Worm (Caenorhabditis elegans): Measurements from ENCODE around the gene K08D8.6.

K08D8.6 gene

ce11 chrIV:12890445-12890844 lies at the start of gene K08D8.6:
Gene K08D8.6, minus strand, starts transcription at chrIV:12890508.
- TF ChIP-seq unc-62 (GFP tag; optimal IDR thresholded peaks at IDR 0.05), result no peak

- TF ChIP-seq unc-62 (GFP tag; optimal IDR thresholded peaks at IDR 0.05), result no peak
Observed at ce11 chrIV:12936221-12936776, 46.0 kb upstream of the K08D8.6 start, which contains the start of the genes cld-1 and dod-21. Gene cld-1, minus strand, starts transcription at chrIV:12936271. Gene dod-21, plus strand, starts transcription at chrIV:12936738.

- no peak for TF ChIP-seq unc-62 (GFP tag; optimal IDR thresholded peaks at IDR 0.05)
Observed at ce11 chrIV:12926639-12927038, 36.3 kb upstream of the K08D8.6 start, which contains the start of gene srlf-5. Gene srlf-5, minus strand, starts transcription at chrIV:12926739.

ce11 chrIV:12924332-12924731 lies 34.0 kb upstream of the K08D8.6 start, which contains the start of gene srlf-4:
Gene srlf-4, minus strand, starts transcription at chrIV:12924432.
- no peak for TF ChIP-seq unc-62 (GFP tag; optimal IDR thresholded peaks at IDR 0.05)

ce11 chrIV:12921027-12921426 lies 30.7 kb upstream of the K08D8.6 start, which contains the start of gene C32H11.4:
Gene C32H11.4, plus strand, starts transcription at chrIV:12921264.
- no peak for TF ChIP-seq unc-62 (GFP tag; optimal IDR thresholded peaks at IDR 0.05)

ce11 chrIV:12920553-12920952 lies 30.2 kb upstream of the K08D8.6 start:
- TF ChIP-seq unc-62 (GFP tag; optimal IDR thresholded peaks at IDR 0.05), result no peak

- TF ChIP-seq unc-62 (GFP tag; optimal IDR thresholded peaks at IDR 0.05), result no peak
Observed at ce11 chrIV:12918256-12918655, 27.9 kb upstream of the K08D8.6 start, which contains the start of gene C32H11.3. Gene C32H11.3, plus strand, starts transcription at chrIV:12918556.

ce11 chrIV:12915479-12915878 lies 25.2 kb upstream of the K08D8.6 start, which contains the start of gene srz-15:
Gene srz-15, plus strand, starts transcription at chrIV:12915779.
- TF ChIP-seq unc-62 (GFP tag; optimal IDR thresholded peaks at IDR 0.05), result no peak

ce11 chrIV:12914532-12915019 lies 24.3 kb upstream of the K08D8.6 start, which contains the start of gene irg-6:
Gene irg-6, minus strand, starts transcription at chrIV:12914969.
- no peak for TF ChIP-seq unc-62 (GFP tag; optimal IDR thresholded peaks at IDR 0.05)

ce11 chrIV:12911990-12912389 lies 21.7 kb upstream of the K08D8.6 start, which contains the start of gene K08D8.5:
Gene K08D8.5, minus strand, starts transcription at chrIV:12912129.
- TF ChIP-seq unc-62 (GFP tag; optimal IDR thresholded peaks at IDR 0.05), result no peak

- no peak for TF ChIP-seq unc-62 (GFP tag; optimal IDR thresholded peaks at IDR 0.05)
Observed at ce11 chrIV:12909871-12910270, 19.6 kb upstream of the K08D8.6 start, which contains the start of gene K08D8.4. Gene K08D8.4, minus strand, starts transcription at chrIV:12909998.

- TF ChIP-seq unc-62 (GFP tag; optimal IDR thresholded peaks at IDR 0.05), result no peak
Observed at ce11 chrIV:12906529-12906928, 16.2 kb upstream of the K08D8.6 start, which contains the start of gene K08D8.3. Gene K08D8.3, minus strand, starts transcription at chrIV:12906659.

ce11 chrIV:12903687-12904086 lies 13.4 kb upstream of the K08D8.6 start:
- TF ChIP-seq unc-62 (GFP tag; optimal IDR thresholded peaks at IDR 0.05), result no peak

- TF ChIP-seq unc-62 (GFP tag; optimal IDR thresholded peaks at IDR 0.05), result no peak
Observed at ce11 chrIV:12902430-12903110, 12.3 kb upstream of the K08D8.6 start, which contains the start of gene K08D8.2. Gene K08D8.2, plus strand, starts transcription at chrIV:12903060.

ce11 chrIV:12901602-12902001 lies 11.3 kb upstream of the K08D8.6 start:
- no peak for TF ChIP-seq unc-62 (GFP tag; optimal IDR thresholded peaks at IDR 0.05)

ce11 chrIV:12900267-12900666 lies 10.0 kb upstream of the K08D8.6 start, which contains the start of gene K08D8.10:
Gene K08D8.10, plus strand, starts transcription at chrIV:12900567.
- no peak for TF ChIP-seq unc-62 (GFP tag; optimal IDR thresholded peaks at IDR 0.05)
